Fruit fly (Drosophila melanogaster) whole organism, pupa: ENCODE measurements around the gene CG7668.
A peak's percentile ranks its signal among the peaks of the same experiment; 100 is the strongest.

ENCODE experiments used
- CG10348 ChIP-seq: fragments of 200-800 bp; sonication (Bioruptor generic); IDR thresholded peaks from 2 replicates; pipeline ENCODE4 v1.3.6; 2022; ENCODE audit warnings: missing biosample characterization, missing genetic modification characterization
- CG12605 ChIP-seq: fragments of 200-800 bp; sonication (Bioruptor generic); IDR thresholded peaks from 2 replicates; pipeline ENCODE4 v1.3.6; 2022; ENCODE audit warnings: missing biosample characterization, missing genetic modification characterization
- CG13204 ChIP-seq: fragments of 200-800 bp; sonication (Bioruptor generic); optimal IDR thresholded peaks from 2 replicates; lab custom pipeline; 2018; ENCODE audit warnings: missing biosample characterization, mild to moderate bottlenecking, missing genetic modification characterization, moderate library complexity
- CG14655 ChIP-seq: fragments of 200-800 bp; sonication (Bioruptor generic); optimal IDR thresholded peaks from 3 replicates; lab custom pipeline; 2017; ENCODE audit warnings: mild to moderate bottlenecking, missing biosample characterization, missing genetic modification reagents, missing genetic modification characterization
- CG15710 ChIP-seq: fragments of 200-800 bp; sonication (Bioruptor generic); optimal IDR thresholded peaks from 2 replicates; lab custom pipeline; 2018; ENCODE audit warnings: missing biosample characterization, mild to moderate bottlenecking, missing genetic modification characterization, moderate library complexity
- CG17806 ChIP-seq: fragments of 200-800 bp; sonication (Bioruptor generic); optimal IDR thresholded peaks from 2 replicates; lab custom pipeline; 2018; ENCODE audit warnings: missing biosample characterization, mild to moderate bottlenecking, missing genetic modification characterization, moderate library complexity
- CG32121 ChIP-seq: fragments of 200-800 bp; sonication (Bioruptor generic); IDR thresholded peaks from 2 replicates; pipeline ENCODE4 v1.3.6; 2022; ENCODE audit warnings: missing biosample characterization, missing genetic modification characterization
- CG34367 ChIP-seq: fragments of 200-800 bp; sonication (Bioruptor generic); optimal IDR thresholded peaks from 2 replicates; lab custom pipeline; 2018; ENCODE audit warnings: missing biosample characterization, mild to moderate bottlenecking, missing genetic modification characterization
- CG4496 ChIP-seq: fragments of 200-800 bp; sonication (Bioruptor generic); IDR thresholded peaks from 3 replicates; pipeline ENCODE4 v1.3.6; 2022; ENCODE audit warnings: missing biosample characterization, missing genetic modification characterization
- CG8159 ChIP-seq: fragments of 200-800 bp; sonication (Bioruptor generic); optimal IDR thresholded peaks from 3 replicates; lab custom pipeline; 2018; ENCODE audit warnings: missing biosample characterization, mild to moderate bottlenecking, missing genetic modification characterization, moderate library complexity
- CG8301 ChIP-seq: fragments of 200-800 bp; sonication (Bioruptor generic); optimal IDR thresholded peaks from 2 replicates; lab custom pipeline; 2018; ENCODE audit warnings: missing biosample characterization, mild to moderate bottlenecking, missing genetic modification characterization
- CG9948 ChIP-seq: fragments of 200-800 bp; sonication (Bioruptor generic); optimal IDR thresholded peaks from 2 replicates; lab custom pipeline; 2018; ENCODE audit warnings: missing biosample characterization, mild to moderate bottlenecking, missing genetic modification characterization, moderate library complexity
- D1 ChIP-seq: fragments of 200-800 bp; sonication (Bioruptor generic); optimal IDR thresholded peaks from 2 replicates; lab custom pipeline; 2018; ENCODE audit warnings: missing biosample characterization, mild to moderate bottlenecking, missing genetic modification characterization, moderate library complexity
- EcR ChIP-seq: fragments of 200-800 bp; sonication (Bioruptor generic); optimal IDR thresholded peaks from 3 replicates; lab custom pipeline; 2019; ENCODE audit warnings: missing biosample characterization, missing genetic modification characterization, mild to moderate bottlenecking, moderate library complexity, missing genetic modification reagents
- Ets98B ChIP-seq: fragments of 200-800 bp; sonication (Bioruptor generic); IDR thresholded peaks from 2 replicates; pipeline ENCODE4 v1.3.6; 2022; ENCODE audit warnings: missing biosample characterization, missing genetic modification characterization
- Pif1A ChIP-seq: fragments of 200-800 bp; sonication (Bioruptor generic); optimal IDR thresholded peaks from 3 replicates; lab custom pipeline; 2016; ENCODE audit warnings: missing biosample characterization, missing genetic modification characterization
- Pif1B ChIP-seq: fragments of 200-800 bp; sonication (Bioruptor generic); optimal IDR thresholded peaks from 3 replicates; lab custom pipeline; 2016; ENCODE audit warnings: missing biosample characterization, missing genetic modification characterization
- Snoo ChIP-seq: fragments of 200-800 bp; sonication (Bioruptor generic); optimal IDR thresholded peaks from 3 replicates; lab custom pipeline; 2017; ENCODE audit warnings: missing biosample characterization, mild to moderate bottlenecking, missing genetic modification characterization, inconsistent platforms
- gl ChIP-seq: fragments of 200-800 bp; sonication (Bioruptor generic); optimal IDR thresholded peaks from 2 replicates; lab custom pipeline; 2018; ENCODE audit warnings: missing biosample characterization, mild to moderate bottlenecking, missing genetic modification characterization
- rn ChIP-seq: fragments of 200-800 bp; sonication (Bioruptor generic); IDR thresholded peaks from 2 replicates; pipeline ENCODE4 v1.3.6; 2022; ENCODE audit warnings: missing biosample characterization, missing genetic modification characterization

CG7668 gene

dm6 chr3L:19968725-19969598, 33.6 kb upstream of the CG7668 start:
- TF ChIP-seq CG14655 (GFP tag; lab: Kevin White, UChicago) (peak; percentile 15), Pif1B (GFP tag; lab: Kevin White, UChicago) (no peak), CG8301 (tag; lab: Kevin White, UChicago) (no peak), D1 (tag; lab: Kevin White, UChicago) (no peak), EcR (GFP tag; lab: Kevin White, UChicago) (no peak), CG10348 (no peak), Ets98B (no peak), CG12605 (no peak)

dm6 chr3L:19978088-19978487, 24.4 kb upstream of the CG7668 start:
- no peak for TF ChIP-seq CG14655 (GFP tag; lab: Kevin White, UChicago)
- TF ChIP-seq CG13204 (GFP tag; lab: Kevin White, UChicago): no peak
- no peak for TF ChIP-seq Snoo (tag; lab: Kevin White, UChicago)
- no peak for TF ChIP-seq EcR (GFP tag; lab: Kevin White, UChicago)
- no peak for TF ChIP-seq D1 (tag; lab: Kevin White, UChicago)
- TF ChIP-seq Pif1A (GFP tag; lab: Kevin White, UChicago): no peak

- no peak for TF ChIP-seq rn (GFP tag; lab: Robert Waterston, UW)
- TF ChIP-seq CG9948: no peak
- no peak for TF ChIP-seq EcR (GFP tag; lab: Kevin White, UChicago)
- no peak for TF ChIP-seq CG8159 (tag; lab: Kevin White, UChicago)
- TF ChIP-seq CG34367 (tag; lab: Kevin White, UChicago): no peak
- TF ChIP-seq CG32121 (GFP tag; lab: Robert Waterston, UW): no peak
- no peak for TF ChIP-seq D1 (tag; lab: Kevin White, UChicago)
- no peak for TF ChIP-seq CG10348
- TF ChIP-seq Snoo (tag; lab: Kevin White, UChicago): no peak
- TF ChIP-seq Pif1A (GFP tag; lab: Kevin White, UChicago): no peak
- no peak for TF ChIP-seq CG17806 (tag; lab: Kevin White, UChicago)
- no peak for TF ChIP-seq CG8301 (tag; lab: Kevin White, UChicago)
- no peak for TF ChIP-seq CG4496 (GFP tag; lab: Robert Waterston, UW)
- no peak for TF ChIP-seq gl (tag; lab: Kevin White, UChicago)
- no peak for TF ChIP-seq CG14655 (GFP tag; lab: Kevin White, UChicago)
- no peak for TF ChIP-seq Ets98B
- no peak for TF ChIP-seq Pif1B (GFP tag; lab: Kevin White, UChicago)
- no peak for TF ChIP-seq CG13204 (GFP tag; lab: Kevin White, UChicago)
- TF ChIP-seq CG15710: no peak
Observed at dm6 chr3L:19979592-19979991, 22.9 kb upstream of the CG7668 start, which contains the start of gene CG14182. CG14182 (minus strand) TSS chr3L:19979812.

dm6 chr3L:19981385-19981784, 21.2 kb upstream of the CG7668 start, which contains the start of gene CG17732:
CG17732 (plus strand) TSS chr3L:19981685.
- no peak for TF ChIP-seq CG8159 (tag; lab: Kevin White, UChicago)
- TF ChIP-seq CG13204 (GFP tag; lab: Kevin White, UChicago): no peak
- TF ChIP-seq EcR (GFP tag; lab: Kevin White, UChicago): no peak
- no peak for TF ChIP-seq Ets98B
- TF ChIP-seq CG34367 (tag; lab: Kevin White, UChicago): no peak
- no peak for TF ChIP-seq CG12605
- no peak for TF ChIP-seq D1 (tag; lab: Kevin White, UChicago)

- no peak for TF ChIP-seq Pif1B (GFP tag; lab: Kevin White, UChicago)
- TF ChIP-seq Snoo (tag; lab: Kevin White, UChicago): no peak
- TF ChIP-seq Pif1A (GFP tag; lab: Kevin White, UChicago): no peak
- TF ChIP-seq CG8301 (tag; lab: Kevin White, UChicago): no peak
- no peak for TF ChIP-seq Ets98B
- TF ChIP-seq CG12605: no peak
- no peak for TF ChIP-seq CG14655 (GFP tag; lab: Kevin White, UChicago)
- no peak for TF ChIP-seq EcR (GFP tag; lab: Kevin White, UChicago)
- no peak for TF ChIP-seq CG32121 (GFP tag; lab: Robert Waterston, UW)
- TF ChIP-seq CG9948: no peak
- no peak for TF ChIP-seq CG17806 (tag; lab: Kevin White, UChicago)
- TF ChIP-seq gl (tag; lab: Kevin White, UChicago): no peak
- no peak for TF ChIP-seq CG10348
- TF ChIP-seq rn (GFP tag; lab: Robert Waterston, UW): no peak
Observed at dm6 chr3L:19985768-19986167, 16.8 kb upstream of the CG7668 start, which contains the start of the genes hale and schuy. hale (minus strand) TSS chr3L:19985868. schuy (plus strand) TSS chr3L:19986093.

- TF ChIP-seq Pif1A (GFP tag; lab: Kevin White, UChicago) (no peak), CG4496 (GFP tag; lab: Robert Waterston, UW) (no peak)
Observed at dm6 chr3L:19988891-19989290, 13.6 kb upstream of the CG7668 start, which contains the start of gene Csas. Csas (minus strand) TSS chr3L:19988991.
